Fruit fly (Drosophila melanogaster) Kc167 (cell line): ENCODE data around the gene Jon25Bi.

Experiments
- Myc ChIP-seq: fragments of >200 bp; optimal IDR thresholded peaks from 2 replicates; lab custom pipeline; 2017; ENCODE audit warnings: missing external identifiers
- Sin3A ChIP-seq: fragments of >200 bp; optimal IDR thresholded peaks from 2 replicates; lab custom pipeline; 2018; ENCODE audit warnings: missing external identifiers
- h ChIP-seq: fragments of >200 bp; optimal IDR thresholded peaks from 3 replicates; lab custom pipeline; 2018; ENCODE audit warnings: missing external identifiers
- psq ChIP-seq: fragments of >200 bp; optimal IDR thresholded peaks from 2 replicates; lab custom pipeline; 2017; ENCODE audit warnings: missing external identifiers

DNA sequence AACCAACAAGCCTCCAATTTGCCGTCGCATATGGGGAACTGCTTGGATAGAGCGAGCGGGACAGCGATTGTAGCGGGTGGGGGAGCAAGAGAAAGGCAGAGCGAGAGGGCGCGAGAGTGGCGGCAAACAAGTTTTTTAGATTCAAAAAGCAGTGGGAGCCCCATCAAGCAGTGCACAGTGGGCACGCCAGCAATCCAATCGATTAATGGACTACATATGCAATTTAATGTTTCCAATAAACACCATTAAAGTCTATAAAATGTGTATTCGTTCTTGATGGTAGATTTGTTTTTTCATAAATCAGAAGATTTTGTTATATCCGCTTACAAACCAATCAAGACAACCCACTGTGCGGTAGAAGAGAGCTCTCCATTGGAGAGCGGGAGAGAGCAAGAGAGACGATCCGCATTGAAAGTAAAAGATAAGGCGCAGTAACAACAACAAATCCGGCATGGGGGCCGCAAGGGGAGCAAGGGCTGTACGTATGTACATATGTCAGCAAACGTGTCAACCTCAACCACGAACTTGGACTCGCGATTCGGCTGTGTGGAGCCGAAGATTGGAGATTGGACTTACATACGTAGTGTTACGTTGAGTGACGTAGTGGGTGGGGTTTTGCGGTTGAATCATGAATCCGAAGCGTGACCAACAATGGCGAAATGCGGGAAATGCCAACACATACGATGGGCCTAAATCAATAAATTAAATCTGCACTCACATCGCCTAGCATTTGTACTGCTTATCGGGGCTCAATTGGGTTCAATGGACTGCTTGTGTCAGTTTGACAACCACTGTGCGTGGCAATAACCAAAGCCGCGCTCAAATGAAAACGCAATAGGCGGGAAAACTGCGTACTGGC lies 42.7 kb upstream of the Jon25Bi start:
- TF ChIP-seq psq (lab: Kevin White, UChicago) (no peak), Myc (lab: Kevin White, UChicago) (no peak), h (lab: Kevin White, UChicago) (no peak), Sin3A (lab: Kevin White, UChicago) (no peak)
